Fruit fly (Drosophila melanogaster) whole organism, prepupa: Measurements from ENCODE around the gene CG32486.

Source experiments
- CG1621 ChIP-seq: fragments of 200-800 bp; sonication (Bioruptor generic); optimal IDR thresholded peaks from 3 replicates; lab custom pipeline; 2018; ENCODE audit warnings: missing biosample characterization, mild to moderate bottlenecking, missing genetic modification characterization
- CG6808 ChIP-seq: fragments of 200-800 bp; sonication (Bioruptor generic); optimal IDR thresholded peaks from 3 replicates; lab custom pipeline; 2017; ENCODE audit warnings: missing biosample characterization, missing genetic modification characterization, mild to moderate bottlenecking, moderate library complexity, missing genetic modification reagents
- CG6854 ChIP-seq: fragments of 200-800 bp; sonication (Bioruptor generic); optimal IDR thresholded peaks from 2 replicates; lab custom pipeline; 2017; ENCODE audit warnings: missing biosample characterization, mild to moderate bottlenecking, missing genetic modification characterization
- Ets21C ChIP-seq: fragments of 200-800 bp; sonication (Bioruptor generic); optimal IDR thresholded peaks from 3 replicates; lab custom pipeline; 2016; ENCODE audit warnings: missing biosample characterization, missing genetic modification characterization
- Gug ChIP-seq: fragments of 200-800 bp; sonication (Bioruptor generic); IDR thresholded peaks from 2 replicates; pipeline ENCODE4 v1.3.6; 2022; ENCODE audit warnings: missing biosample characterization, missing genetic modification characterization
- Smox ChIP-seq: fragments of 200-800 bp; sonication (Bioruptor generic); optimal IDR thresholded peaks from 3 replicates; lab custom pipeline; 2016; ENCODE audit warnings: missing biosample characterization, missing genetic modification characterization
- achi ChIP-seq: fragments of 200-800 bp; sonication (Bioruptor generic); optimal IDR thresholded peaks from 3 replicates; lab custom pipeline; 2016; ENCODE audit warnings: missing biosample characterization, missing genetic modification characterization
- fd85E ChIP-seq: fragments of 200-800 bp; sonication (Bioruptor generic); optimal IDR thresholded peaks from 3 replicates; lab custom pipeline; 2016; ENCODE audit warnings: missing biosample characterization, missing genetic modification characterization
- lz ChIP-seq: fragments of 200-800 bp; sonication (Bioruptor generic); optimal IDR thresholded peaks from 3 replicates; lab custom pipeline; 2016; ENCODE audit warnings: missing biosample characterization, missing genetic modification characterization

dm6 chr3L:3015969-3016368 lies 54.7 kb downstream of the CG32486 start, which contains the start of gene CG32488:
- TF ChIP-seq CG1621 (tag; lab: Kevin White, UChicago) = no peak
- TF ChIP-seq CG6808 (GFP tag; lab: Kevin White, UChicago) = no peak
- no peak for TF ChIP-seq CG6854 (GFP tag; lab: Kevin White, UChicago)
- no peak for TF ChIP-seq Gug (GFP tag; lab: Robert Waterston, UW)
- TF ChIP-seq achi (GFP tag; lab: Kevin White, UChicago) = no peak
- TF ChIP-seq Ets21C (GFP tag; lab: Kevin White, UChicago) = no peak
- no peak for TF ChIP-seq Smox (GFP tag; lab: Kevin White, UChicago)
- no peak for TF ChIP-seq fd85E (GFP tag; lab: Kevin White, UChicago)
- no peak for TF ChIP-seq lz (GFP tag; lab: Kevin White, UChicago)
